Worm (Caenorhabditis elegans) whole organism, late embryonic: Measurements from ENCODE around the gene scl-26.

ENCODE experiments used
- C08G9.2 ChIP-seq: sonication (generic microtip); optimal IDR thresholded peaks from 2 replicates; lab custom pipeline; 2016; ENCODE audit warnings: mild to moderate bottlenecking, missing genetic modification characterization, moderate library complexity, missing compliant biosample characterization
- C38D4.7 ChIP-seq: fragments of 200-800 bp; sonication (Bioruptor generic); optimal IDR thresholded peaks from 2 replicates; lab custom pipeline; 2018; ENCODE audit warnings: mild to moderate bottlenecking, missing genetic modification characterization, moderate library complexity, missing compliant biosample characterization
- F13H6.1 ChIP-seq: sonication (generic microtip); optimal IDR thresholded peaks from 2 replicates; lab custom pipeline; 2016; ENCODE audit warnings: missing genetic modification characterization, missing compliant biosample characterization
- K02D7.2 ChIP-seq: sonication (generic microtip); optimal IDR thresholded peaks from 2 replicates; lab custom pipeline; 2017; ENCODE audit warnings: mild to moderate bottlenecking, missing genetic modification characterization, missing compliant biosample characterization
- T23F11.4 ChIP-seq: fragments of 200-800 bp; sonication (Bioruptor generic); optimal IDR thresholded peaks from 2 replicates; lab custom pipeline; 2018; ENCODE audit warnings: mild to moderate bottlenecking, missing genetic modification characterization, missing compliant biosample characterization
- Y22D7AL.16 ChIP-seq: sonication (generic microtip); optimal IDR thresholded peaks from 2 replicates; lab custom pipeline; 2016; ENCODE audit warnings: missing genetic modification characterization, missing compliant biosample characterization
- ceh-18 ChIP-seq: sonication (generic microtip); optimal IDR thresholded peaks from 2 replicates; lab custom pipeline; 2016; ENCODE audit warnings: missing genetic modification characterization, missing compliant biosample characterization
- ceh-2 ChIP-seq: sonication (generic microtip); optimal IDR thresholded peaks from 2 replicates; lab custom pipeline; 2016; ENCODE audit warnings: missing genotype, missing genetic modification characterization, missing compliant biosample characterization
- ceh-22 ChIP-seq: sonication (generic microtip); optimal IDR thresholded peaks from 2 replicates; lab custom pipeline; 2017; ENCODE audit warnings: missing biosample characterization, missing genetic modification characterization
- ceh-24 ChIP-seq: sonication (generic microtip); optimal IDR thresholded peaks from 2 replicates; lab custom pipeline; 2016; ENCODE audit warnings: mild to moderate bottlenecking, missing genetic modification characterization, missing compliant biosample characterization
- ceh-45 ChIP-seq: fragments of 200-800 bp; sonication (Bioruptor generic); IDR thresholded peaks from 2 replicates; pipeline ENCODE4 v1.3.6; 2022; ENCODE audit warnings: missing genetic modification reagents, missing genetic modification characterization, missing compliant biosample characterization
- ceh-48 ChIP-seq: sonication (generic microtip); optimal IDR thresholded peaks from 2 replicates; lab custom pipeline; 2016; ENCODE audit warnings: missing genetic modification characterization, inconsistent platforms, missing compliant biosample characterization
- ceh-9 ChIP-seq: sonication (generic microtip); optimal IDR thresholded peaks from 2 replicates; lab custom pipeline; 2016; ENCODE audit warnings: mild to moderate bottlenecking, missing genetic modification characterization, inconsistent platforms, missing compliant biosample characterization
- che-1 ChIP-seq: sonication (generic microtip); optimal IDR thresholded peaks from 2 replicates; lab custom pipeline; 2016; ENCODE audit warnings: mild to moderate bottlenecking, missing genetic modification characterization, missing compliant biosample characterization
- dmd-4 ChIP-seq: sonication (generic microtip); optimal IDR thresholded peaks from 2 replicates; lab custom pipeline; 2016; ENCODE audit warnings: borderline replicate concordance, missing genetic modification characterization, missing compliant biosample characterization
- dve-1 ChIP-seq: sonication (generic microtip); optimal IDR thresholded peaks from 2 replicates; lab custom pipeline; 2017; ENCODE audit warnings: antibody characterized with exemption, mild to moderate bottlenecking, missing genetic modification characterization, missing compliant biosample characterization
- ets-4 ChIP-seq: sonication (generic microtip); optimal IDR thresholded peaks from 2 replicates; lab custom pipeline; 2016; ENCODE audit warnings: missing genetic modification characterization, missing compliant biosample characterization
- eyg-1 ChIP-seq: sonication (generic microtip); optimal IDR thresholded peaks from 2 replicates; lab custom pipeline; 2016; ENCODE audit warnings: missing genotype, missing genetic modification characterization, missing compliant biosample characterization
- gmeb-2 ChIP-seq: sonication (generic microtip); optimal IDR thresholded peaks from 2 replicates; lab custom pipeline; 2016; ENCODE audit warnings: missing genetic modification characterization, inconsistent platforms, missing compliant biosample characterization
- hlh-15 ChIP-seq: sonication (generic microtip); optimal IDR thresholded peaks from 2 replicates; lab custom pipeline; 2016; ENCODE audit warnings: missing genetic modification characterization, missing compliant biosample characterization
- hlh-30 ChIP-seq: sonication (generic microtip); optimal IDR thresholded peaks from 2 replicates; lab custom pipeline; 2017; ENCODE audit warnings: antibody characterized with exemption, missing genetic modification characterization, missing compliant biosample characterization; ENCODE audit not compliant: insufficient read depth
- hlh-6 ChIP-seq: sonication (generic microtip); optimal IDR thresholded peaks from 2 replicates; lab custom pipeline; 2016; ENCODE audit warnings: missing genotype, missing genetic modification characterization, missing compliant biosample characterization
- hlh-8 ChIP-seq: sonication (generic microtip); optimal IDR thresholded peaks from 2 replicates; lab custom pipeline; 2016; ENCODE audit warnings: missing genotype, missing genetic modification characterization, missing compliant biosample characterization
- nhr-11 ChIP-seq: fragments of 150-350 bp; optimal IDR thresholded peaks from 2 replicates; lab custom pipeline; 2014; ENCODE audit warnings: missing biosample characterization, missing genetic modification characterization
- npax-4 ChIP-seq: sonication (generic microtip); optimal IDR thresholded peaks from 2 replicates; lab custom pipeline; 2016; ENCODE audit warnings: missing genetic modification characterization, missing compliant biosample characterization
- odd-2 ChIP-seq: sonication (generic microtip); optimal IDR thresholded peaks from 2 replicates; lab custom pipeline; 2017; ENCODE audit warnings: antibody characterized with exemption, mild to moderate bottlenecking, missing genetic modification characterization, missing compliant biosample characterization
- pag-3 ChIP-seq: sonication (generic microtip); optimal IDR thresholded peaks from 2 replicates; lab custom pipeline; 2016; ENCODE audit warnings: missing compliant biosample characterization, missing genetic modification characterization, borderline replicate concordance
- pax-1 ChIP-seq: fragments of 150-350 bp; optimal IDR thresholded peaks from 2 replicates; lab custom pipeline; 2014; ENCODE audit warnings: missing biosample characterization, missing genetic modification characterization
- pha-2 ChIP-seq: sonication (generic microtip); optimal IDR thresholded peaks from 2 replicates; lab custom pipeline; 2017; ENCODE audit warnings: mild to moderate bottlenecking, missing genetic modification characterization, missing compliant biosample characterization
- pha-4 ChIP-seq: fragments of 150-350 bp; optimal IDR thresholded peaks from 2 replicates; lab custom pipeline; 2018; ENCODE audit warnings: missing biosample characterization, missing genetic modification reagents, missing genetic modification characterization
- pros-1 ChIP-seq: fragments of 150-350 bp; optimal IDR thresholded peaks from 2 replicates; lab custom pipeline; 2014; ENCODE audit warnings: missing biosample characterization, missing genetic modification reagents, missing genetic modification characterization
- ref-2 ChIP-seq: sonication (generic microtip); optimal IDR thresholded peaks from 2 replicates; lab custom pipeline; 2016; ENCODE audit warnings: missing genetic modification characterization, missing compliant biosample characterization
- sox-2 ChIP-seq: fragments of 200-800 bp; sonication (Bioruptor generic); IDR thresholded peaks from 2 replicates; pipeline ENCODE4 v1.3.6; 2022; ENCODE audit warnings: missing genetic modification reagents, missing genetic modification characterization, missing compliant biosample characterization
- sox-4 ChIP-seq: sonication (generic microtip); optimal IDR thresholded peaks from 2 replicates; lab custom pipeline; 2017; ENCODE audit warnings: mild to moderate bottlenecking, missing genetic modification characterization, inconsistent platforms, missing compliant biosample characterization
- tbx-2 ChIP-seq: sonication (generic microtip); optimal IDR thresholded peaks from 2 replicates; lab custom pipeline; 2016; ENCODE audit warnings: missing genetic modification characterization, missing compliant biosample characterization
- tbx-7 ChIP-seq: sonication (generic microtip); optimal IDR thresholded peaks from 2 replicates; lab custom pipeline; 2016; ENCODE audit warnings: missing genotype, missing genetic modification characterization, missing compliant biosample characterization
- ttx-3 ChIP-seq: sonication (generic microtip); optimal IDR thresholded peaks from 2 replicates; lab custom pipeline; 2016; ENCODE audit warnings: missing genetic modification reagents, missing genetic modification characterization, missing compliant biosample characterization
- unc-55 ChIP-seq: sonication (generic microtip); optimal IDR thresholded peaks from 2 replicates; lab custom pipeline; 2017; ENCODE audit warnings: missing biosample characterization, missing genetic modification reagents, missing genetic modification characterization
- zip-5 ChIP-seq: sonication (generic microtip); optimal IDR thresholded peaks from 2 replicates; lab custom pipeline; 2016; ENCODE audit warnings: missing genetic modification characterization, missing compliant biosample characterization

The scl-26 gene

DNA sequence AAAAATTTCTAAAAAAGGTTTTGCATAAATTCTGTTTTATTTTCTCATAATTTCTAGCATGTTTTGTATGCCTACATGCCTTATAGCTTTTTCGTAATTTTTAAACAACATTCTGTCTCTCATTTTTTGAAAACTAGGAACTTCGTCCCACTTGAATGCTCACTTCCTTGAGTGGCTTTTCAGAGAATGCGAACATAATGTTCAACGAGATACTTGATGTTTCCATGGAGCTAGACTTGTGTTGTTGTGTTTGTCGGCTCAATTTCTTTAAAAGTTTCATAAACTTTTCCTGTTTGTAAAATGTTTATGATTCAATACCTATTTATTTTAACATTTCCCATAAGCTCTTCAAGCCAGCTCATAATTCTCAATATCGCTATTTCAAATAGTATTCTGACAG lies 3.5 kb upstream of the scl-26 start, which contains the start of gene clec-213:
clec-213 (plus strand) TSS at position 301 of the 400 bp plus-strand sequence.
- TF ChIP-seq pha-4 (tag; lab: Kevin White, UChicago) (no peak), pros-1 (tag; lab: Kevin White, UChicago) (no peak), ceh-2 (tag; lab: Kevin White, UChicago) (no peak), pag-3 (tag; lab: Kevin White, UChicago) (no peak), ceh-22 (tag; lab: Kevin White, UChicago) (no peak), F13H6.1 (tag; lab: Kevin White, UChicago) (no peak), gmeb-2 (no peak), ttx-3 (no peak)
- TF ChIP-seq, all 69 proteins: peak for 0

DNA sequence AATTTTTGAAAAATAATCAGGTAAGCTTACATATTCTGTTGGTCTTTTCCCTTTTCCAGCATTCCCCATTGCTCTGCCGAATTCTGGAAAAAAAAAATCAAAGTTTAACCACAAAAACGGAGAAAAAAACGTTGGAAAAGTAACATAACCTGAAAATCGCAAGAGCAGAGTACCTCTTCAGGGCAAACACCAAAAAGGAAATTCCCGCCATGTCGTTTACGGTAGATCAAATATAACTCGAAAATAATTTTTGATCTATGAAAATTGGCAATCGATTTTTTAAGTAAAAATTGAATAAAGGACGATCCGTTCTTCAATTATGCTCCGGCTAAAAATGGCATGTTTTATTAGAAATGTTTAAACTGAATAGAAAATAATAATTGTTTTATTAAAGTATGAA lies 2.1 kb upstream of the scl-26 start, which contains the start of gene C50E3.11:
C50E3.11 (minus strand) TSS at position 83 of the 400 bp plus-strand sequence.
- no peak for TF ChIP-seq nhr-11 (tag; lab: Kevin White, UChicago)
- TF ChIP-seq sox-4, result no peak
- TF ChIP-seq pros-1 (tag; lab: Kevin White, UChicago), result no peak
- no peak for TF ChIP-seq tbx-7 (tag; lab: Kevin White, UChicago)
- TF ChIP-seq ets-4 (tag; lab: Kevin White, UChicago), result no peak
- TF ChIP-seq ceh-48 (tag; lab: Kevin White, UChicago), result no peak
- no peak for TF ChIP-seq pha-2 (tag; lab: Kevin White, UChicago)
- no peak for TF ChIP-seq ceh-45 (GFP tag; lab: Robert Waterston, UW)
- TF ChIP-seq sox-2, result no peak
- TF ChIP-seq pag-3 (tag; lab: Kevin White, UChicago), result no peak
- no peak for TF ChIP-seq K02D7.2 (tag; lab: Kevin White, UChicago)
- TF ChIP-seq che-1 (tag; lab: Kevin White, UChicago), result no peak
- TF ChIP-seq T23F11.4 (GFP tag; lab: Kevin White, UChicago), result no peak
- TF ChIP-seq ref-2 (tag; lab: Kevin White, UChicago), result no peak
- TF ChIP-seq hlh-6 (tag; lab: Kevin White, UChicago), result no peak
- TF ChIP-seq eyg-1 (tag; lab: Kevin White, UChicago), result no peak
- no peak for TF ChIP-seq hlh-15 (tag; lab: Kevin White, UChicago)

DNA sequence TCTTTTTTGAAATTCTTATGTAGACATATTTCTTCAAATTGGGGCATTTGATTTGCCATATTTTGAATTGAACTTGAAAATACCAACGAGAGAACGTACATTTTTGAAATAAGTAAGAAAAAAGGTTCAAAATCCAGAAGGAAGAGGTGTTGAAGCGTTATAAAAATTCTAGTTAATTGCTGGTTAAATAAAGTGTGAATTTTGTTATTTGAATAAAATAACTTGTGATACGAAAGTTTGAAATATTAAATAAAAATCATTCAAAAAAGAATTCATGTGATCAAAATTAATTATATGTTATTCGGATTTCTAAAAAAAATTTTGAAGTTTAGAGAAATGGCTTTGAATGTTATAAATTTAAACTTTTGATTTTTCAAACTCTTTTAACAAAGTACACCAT lies 1.2 kb downstream of the scl-26 start, which contains the start of gene C50E3.9:
C50E3.9 (minus strand) TSS at position 101 of the 400 bp plus-strand sequence.
- TF ChIP-seq Y22D7AL.16 (tag; lab: Kevin White, UChicago), result no peak
- TF ChIP-seq C38D4.7, result no peak
- no peak for TF ChIP-seq C08G9.2

DNA sequence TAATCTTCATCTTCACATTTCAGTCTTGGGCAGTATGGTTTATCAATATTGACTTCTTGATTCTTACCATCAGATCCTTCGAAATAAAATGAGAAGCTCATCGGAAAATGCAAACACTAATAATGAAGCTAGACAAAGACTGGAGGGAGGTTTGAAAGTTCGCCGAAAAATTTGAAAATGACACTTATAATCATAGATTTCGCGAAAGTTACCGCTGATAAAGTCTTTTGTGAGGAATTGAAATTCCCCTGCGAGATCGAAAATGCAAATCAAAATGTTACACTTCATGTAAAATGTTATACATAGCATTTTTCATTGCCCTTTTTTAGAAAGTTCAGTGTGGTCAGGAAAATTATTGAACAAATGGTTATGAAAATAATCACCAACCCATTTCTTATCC lies 3.1 kb downstream of the scl-26 start, which contains the start of gene C50E3.7:
C50E3.7 (minus strand) TSS at position 101 of the 400 bp plus-strand sequence.
- TF ChIP-seq pha-2 (tag; lab: Kevin White, UChicago) (no peak), unc-55 (GFP tag; lab: Kevin White, UChicago) (no peak), sox-4 (no peak), ceh-9 (tag; lab: Kevin White, UChicago) (no peak)

DNA sequence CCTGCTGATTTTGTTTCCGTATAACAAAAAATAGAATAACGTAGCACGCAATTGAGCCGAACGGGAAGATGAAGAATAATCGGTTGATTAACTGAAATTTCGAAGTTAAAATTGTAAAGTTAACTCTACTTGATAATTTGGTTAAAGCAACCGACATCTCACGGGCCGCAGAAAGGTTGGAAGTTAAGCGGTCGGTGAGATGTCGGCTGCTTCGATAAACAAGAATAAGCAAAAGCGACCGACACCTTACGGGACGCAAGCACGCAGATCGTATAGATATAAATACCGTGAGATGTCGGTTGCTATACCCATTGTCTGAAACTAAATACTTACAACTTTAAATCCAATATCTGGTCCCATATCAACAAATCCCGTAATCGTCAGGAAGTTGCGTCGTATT lies 6.2 kb downstream of the scl-26 start:
- TF ChIP-seq hlh-30 (tag; lab: Kevin White, UChicago) (no peak), tbx-7 (tag; lab: Kevin White, UChicago) (no peak), npax-4 (tag; lab: Kevin White, UChicago) (no peak), odd-2 (tag; lab: Kevin White, UChicago) (no peak), hlh-8 (tag; lab: Kevin White, UChicago) (no peak), dve-1 (tag; lab: Kevin White, UChicago) (no peak), tbx-2 (tag; lab: Kevin White, UChicago) (no peak), pax-1 (no peak), C08G9.2 (no peak), hlh-15 (tag; lab: Kevin White, UChicago) (no peak), ceh-18 (tag; lab: Kevin White, UChicago) (no peak), dmd-4 (tag; lab: Kevin White, UChicago) (no peak), F13H6.1 (tag; lab: Kevin White, UChicago) (no peak), ceh-24 (tag; lab: Kevin White, UChicago) (no peak), pha-4 (tag; lab: Kevin White, UChicago) (no peak), nhr-11 (tag; lab: Kevin White, UChicago) (no peak), zip-5 (no peak)
